Fruit fly (Drosophila melanogaster) whole organism, embryonic: Measurements from ENCODE around the gene Tsp29Fa.

Experiments
- CG10979 ChIP-seq: fragments of 200-800 bp; sonication (Bioruptor generic); optimal IDR thresholded peaks from 2 replicates; lab custom pipeline; 2018; ENCODE audit warnings: missing biosample characterization, mild to moderate bottlenecking, missing genetic modification characterization, moderate library complexity
- CG12236 ChIP-seq: fragments of 200-800 bp; sonication (Bioruptor generic); optimal IDR thresholded peaks from 2 replicates; lab custom pipeline; 2016; ENCODE audit warnings: missing biosample characterization, missing genetic modification characterization
- CG12391 ChIP-seq: fragments of 200-800 bp; sonication (Bioruptor generic); optimal IDR thresholded peaks from 3 replicates; lab custom pipeline; 2018; ENCODE audit warnings: missing biosample characterization, mild to moderate bottlenecking, missing genetic modification characterization, moderate library complexity
- CG14667 ChIP-seq: fragments of 200-800 bp; sonication (Bioruptor generic); IDR thresholded peaks from 2 replicates; pipeline ENCODE4 v1.3.6; 2022; ENCODE audit warnings: missing biosample characterization, missing genetic modification characterization
- CG15601 ChIP-seq: fragments of 200-800 bp; sonication (Bioruptor generic); optimal IDR thresholded peaks from 3 replicates; lab custom pipeline; 2019; ENCODE audit warnings: missing biosample characterization, mild to moderate bottlenecking, missing genetic modification characterization, moderate library complexity
- CG18262 ChIP-seq: fragments of 200-800 bp; optimal IDR thresholded peaks from 3 replicates; lab custom pipeline; 2019; ENCODE audit warnings: missing biosample characterization, mild to moderate bottlenecking, missing genetic modification characterization, moderate library complexity
- CG2129 ChIP-seq: fragments of 200-800 bp; sonication (Bioruptor generic); IDR thresholded peaks from 2 replicates; pipeline ENCODE4 v1.3.6; 2022; ENCODE audit warnings: missing biosample characterization, missing genetic modification characterization; ENCODE audit not compliant: partially characterized antibody
- CG3163 ChIP-seq: fragments of 200-800 bp; sonication (Bioruptor generic); optimal IDR thresholded peaks from 3 replicates; lab custom pipeline; 2016; ENCODE audit warnings: missing biosample characterization, missing genetic modification characterization
- CG32772 ChIP-seq: fragments of 200-800 bp; sonication (Bioruptor generic); IDR thresholded peaks from 2 replicates; pipeline ENCODE4 v1.3.6; 2022; ENCODE audit warnings: missing biosample characterization, missing genetic modification characterization
- CG3995 ChIP-seq: fragments of 200-800 bp; sonication (Bioruptor generic); optimal IDR thresholded peaks from 3 replicates; lab custom pipeline; 2016; ENCODE audit warnings: missing biosample characterization, missing genetic modification characterization
- CG5953 ChIP-seq: fragments of 200-800 bp; sonication (Bioruptor generic); IDR thresholded peaks from 2 replicates; pipeline ENCODE4 v1.3.6; 2022; ENCODE audit warnings: missing biosample characterization, missing genetic modification characterization
- CG9609 ChIP-seq: fragments of 200-800 bp; sonication (Bioruptor generic); optimal IDR thresholded peaks from 3 replicates; lab custom pipeline; 2016; ENCODE audit warnings: missing biosample characterization, missing genetic modification characterization
- CHES-1-like ChIP-seq: fragments of 200-800 bp; sonication (Bioruptor generic); optimal IDR thresholded peaks from 2 replicates; lab custom pipeline; 2016; ENCODE audit warnings: missing biosample characterization, missing genetic modification characterization
- Chrac-16 ChIP-seq: fragments of 200-800 bp; sonication (Bioruptor generic); optimal IDR thresholded peaks from 3 replicates; lab custom pipeline; 2016; ENCODE audit warnings: missing biosample characterization, missing genetic modification characterization
- CkIIα-i1 ChIP-seq: fragments of 200-800 bp; sonication (Bioruptor generic); IDR thresholded peaks from 2 replicates; pipeline ENCODE4 v1.3.6; 2022; ENCODE audit warnings: missing biosample characterization, missing genetic modification characterization
- Dek ChIP-seq: fragments of 200-800 bp; sonication (Bioruptor generic); optimal IDR thresholded peaks from 3 replicates; lab custom pipeline; 2019; ENCODE audit warnings: missing biosample characterization, mild to moderate bottlenecking, missing genetic modification characterization, moderate library complexity
- Dfd ChIP-seq, 2 experiments: fragments of >200 bp; optimal IDR thresholded peaks; 2 replicates each; lab custom pipeline; 2017; ENCODE audit warnings: missing biosample characterization in 2 of 2, missing genetic modification characterization in 2 of 2
- H2.0 ChIP-seq: fragments of 200-800 bp; sonication (Bioruptor generic); IDR thresholded peaks from 2 replicates; pipeline ENCODE4 v1.3.6; 2022; ENCODE audit warnings: missing biosample characterization, missing genetic modification characterization
- HHEX ChIP-seq: fragments of 200-800 bp; sonication (Bioruptor generic); optimal IDR thresholded peaks from 3 replicates; lab custom pipeline; 2017; ENCODE audit warnings: missing biosample characterization, mild to moderate bottlenecking, missing genetic modification characterization, missing genetic modification reagents
- NFAT ChIP-seq: fragments of 200-800 bp; sonication (Bioruptor generic); IDR thresholded peaks from 2 replicates; pipeline ENCODE4 v1.3.6; 2022; ENCODE audit warnings: missing biosample characterization, missing genetic modification characterization
- Nf-YB ChIP-seq: fragments of 200-800 bp; sonication (Bioruptor generic); optimal IDR thresholded peaks from 3 replicates; lab custom pipeline; 2019; ENCODE audit warnings: missing biosample characterization, mild to moderate bottlenecking, missing genetic modification characterization, moderate library complexity
- Oli ChIP-seq: fragments of 200-800 bp; sonication (Bioruptor generic); optimal IDR thresholded peaks from 2 replicates; lab custom pipeline; 2018; ENCODE audit warnings: missing biosample characterization, mild to moderate bottlenecking, missing genetic modification characterization, moderate library complexity
- PHDP ChIP-seq: fragments of 200-800 bp; sonication (Bioruptor generic); optimal IDR thresholded peaks from 3 replicates; lab custom pipeline; 2018; ENCODE audit warnings: missing biosample characterization, mild to moderate bottlenecking, missing genetic modification characterization, moderate library complexity
- Ravus ChIP-seq: fragments of 200-800 bp; sonication (Bioruptor generic); IDR thresholded peaks from 2 replicates; pipeline ENCODE4 v1.3.6; 2022; ENCODE audit warnings: missing biosample characterization, missing genetic modification characterization
- Rfx ChIP-seq: fragments of 200-800 bp; sonication (Bioruptor generic); IDR thresholded peaks from 2 replicates; pipeline ENCODE4 v1.3.6; 2022; ENCODE audit warnings: missing biosample characterization, missing genetic modification characterization
- Ssrp ChIP-seq: fragments of 200-800 bp; sonication (Bioruptor generic); optimal IDR thresholded peaks from 2 replicates; lab custom pipeline; 2018; ENCODE audit warnings: missing biosample characterization, mild to moderate bottlenecking, missing genetic modification characterization, moderate library complexity
- Tbp ChIP-seq: fragments of >200 bp; optimal IDR thresholded peaks from 2 replicates; lab custom pipeline; 2018; ENCODE audit warnings: missing biosample characterization, missing genetic modification characterization
- Trl ChIP-seq, 3 experiments: fragments of >200 bp in 2 of 3; fragments of 200-800 bp in 1 of 3; sonication (Bioruptor generic) in 1 of 3; optimal IDR thresholded peaks; 2 replicates in 1 of 3; 3 replicates in 2 of 3; lab custom pipeline; 2016 to 2017; ENCODE audit warnings: missing biosample characterization in 1 of 3, missing genetic modification characterization in 1 of 3
- ab ChIP-seq: fragments of 200-800 bp; sonication (Bioruptor generic); optimal IDR thresholded peaks from 2 replicates; lab custom pipeline; 2016; ENCODE audit warnings: missing biosample characterization, missing genetic modification characterization
- ato ChIP-seq: fragments of 200-800 bp; sonication (Bioruptor generic); IDR thresholded peaks from 2 replicates; pipeline ENCODE4 v1.3.6; 2022; ENCODE audit warnings: missing biosample characterization, missing genetic modification characterization; ENCODE audit not compliant: partially characterized antibody
- btn ChIP-seq: fragments of 200-800 bp; sonication (Bioruptor generic); optimal IDR thresholded peaks from 2 replicates; lab custom pipeline; 2016; ENCODE audit warnings: missing biosample characterization, missing genetic modification characterization
- chm ChIP-seq: fragments of 200-800 bp; sonication (Bioruptor generic); IDR thresholded peaks from 2 replicates; pipeline ENCODE4 v1.3.6; 2022; ENCODE audit warnings: missing biosample characterization, missing genetic modification characterization
- dati ChIP-seq: fragments of 200-800 bp; sonication (Bioruptor generic); IDR thresholded peaks from 2 replicates; pipeline ENCODE4 v1.3.6; 2022; ENCODE audit warnings: missing biosample characterization, missing genetic modification characterization
- dmrt11E ChIP-seq: fragments of 200-800 bp; sonication (Bioruptor generic); optimal IDR thresholded peaks from 3 replicates; lab custom pipeline; 2018; ENCODE audit warnings: missing biosample characterization, mild to moderate bottlenecking, missing genetic modification characterization, moderate library complexity
- esg ChIP-seq: fragments of 200-800 bp; sonication (Bioruptor generic); conservative IDR thresholded peaks from 2 replicates; pipeline ENCODE4 v1.3.6; 2022; ENCODE audit warnings: missing biosample characterization, missing genetic modification characterization
- fd96Cb ChIP-seq: fragments of 200-800 bp; sonication (Bioruptor generic); optimal IDR thresholded peaks from 2 replicates; lab custom pipeline; 2018; ENCODE audit warnings: missing biosample characterization, mild to moderate bottlenecking, missing genetic modification characterization, moderate library complexity
- gcm2 ChIP-seq: fragments of 200-800 bp; sonication (Bioruptor generic); optimal IDR thresholded peaks from 2 replicates; lab custom pipeline; 2016; ENCODE audit warnings: missing biosample characterization, missing genetic modification characterization
- lab ChIP-seq: fragments of 200-800 bp; sonication (Bioruptor generic); optimal IDR thresholded peaks from 3 replicates; lab custom pipeline; 2017; ENCODE audit warnings: missing biosample characterization, missing genetic modification characterization, mild to moderate bottlenecking, moderate library complexity, missing genetic modification reagents
- lilli ChIP-seq: fragments of 200-800 bp; sonication (Bioruptor generic); optimal IDR thresholded peaks from 3 replicates; lab custom pipeline; 2016; ENCODE audit warnings: missing biosample characterization, missing genetic modification characterization
- lola ChIP-seq, 3 experiments: fragments of >200 bp in 2 of 3; fragments of 200-800 bp in 1 of 3; sonication (Bioruptor generic) in 1 of 3; optimal IDR thresholded peaks; 2 replicates each; lab custom pipeline; 2017 to 2019; ENCODE audit warnings: missing biosample characterization in 3 of 3, missing genetic modification characterization in 3 of 3, mild to moderate bottlenecking in 1 of 3, moderate library complexity in 1 of 3
- mirr ChIP-seq: fragments of 200-800 bp; sonication (Bioruptor generic); optimal IDR thresholded peaks from 3 replicates; lab custom pipeline; 2018; ENCODE audit warnings: missing biosample characterization, mild to moderate bottlenecking, missing genetic modification characterization
- nau ChIP-seq: fragments of 200-800 bp; sonication (Bioruptor generic); optimal IDR thresholded peaks from 3 replicates; lab custom pipeline; 2017; ENCODE audit warnings: missing biosample characterization, mild to moderate bottlenecking, missing genetic modification characterization, missing genetic modification reagents
- pb ChIP-seq: fragments of 200-800 bp; sonication (Bioruptor generic); optimal IDR thresholded peaks from 3 replicates; lab custom pipeline; 2016; ENCODE audit warnings: missing biosample characterization, missing genetic modification characterization
- phol ChIP-seq: fragments of 200-800 bp; sonication (Bioruptor generic); optimal IDR thresholded peaks from 3 replicates; lab custom pipeline; 2018; ENCODE audit warnings: missing biosample characterization, mild to moderate bottlenecking, missing genetic modification characterization, moderate library complexity
- psq ChIP-seq: fragments of 200-800 bp; sonication (Bioruptor generic); optimal IDR thresholded peaks from 2 replicates; lab custom pipeline; 2017; ENCODE audit warnings: missing biosample characterization, missing genetic modification characterization
- salm ChIP-seq: fragments of 200-800 bp; sonication (Bioruptor generic); optimal IDR thresholded peaks from 2 replicates; lab custom pipeline; 2018; ENCODE audit warnings: missing biosample characterization, mild to moderate bottlenecking, missing genetic modification characterization
- scrt ChIP-seq: fragments of 200-800 bp; sonication (Bioruptor generic); optimal IDR thresholded peaks from 2 replicates; lab custom pipeline; 2018; ENCODE audit warnings: missing biosample characterization, mild to moderate bottlenecking, missing genetic modification characterization, moderate library complexity
- sisA ChIP-seq: fragments of 200-800 bp; sonication (Bioruptor generic); IDR thresholded peaks from 2 replicates; pipeline ENCODE4 v1.3.6; 2022; ENCODE audit warnings: missing biosample characterization, missing genetic modification characterization
- sug ChIP-seq: fragments of 200-800 bp; optimal IDR thresholded peaks from 2 replicates; lab custom pipeline; 2019; ENCODE audit warnings: missing biosample characterization, mild to moderate bottlenecking, missing genetic modification characterization, moderate library complexity

Gene Tsp29Fa

dm6 chr2L:8958046-8958497 is 24.3 kb downstream of the Tsp29Fa start (continued):
- peak; percentile 80 for TF ChIP-seq pb (GFP tag; lab: Kevin White, UChicago)
- peak; percentile 28 for TF ChIP-seq ab (GFP tag; lab: Kevin White, UChicago)
- peak; percentile 95 for TF ChIP-seq Ravus
- TF ChIP-seq Rfx = peak; percentile 96
- TF ChIP-seq CG5953 (GFP tag; lab: Robert Waterston, UW) = peak; percentile 97
- TF ChIP-seq phol (tag; lab: Kevin White, UChicago) = peak; percentile 93
- TF ChIP-seq H2.0 (GFP tag; lab: Robert Waterston, UW) = peak; percentile 98
- TF ChIP-seq esg (GFP tag; lab: Robert Waterston, UW) = peak; percentile 97
- no peak for TF ChIP-seq CG2129 (GFP tag; lab: Robert Waterston, UW)
- no peak for TF ChIP-seq Tbp (GFP tag; lab: Kevin White, UChicago)
- TF ChIP-seq lab (GFP tag; lab: Kevin White, UChicago) = peak; percentile 94
- peak; percentile 86 for TF ChIP-seq CG9609 (GFP tag; lab: Kevin White, UChicago)
- peak; percentile 86 for TF ChIP-seq nau

DNA sequence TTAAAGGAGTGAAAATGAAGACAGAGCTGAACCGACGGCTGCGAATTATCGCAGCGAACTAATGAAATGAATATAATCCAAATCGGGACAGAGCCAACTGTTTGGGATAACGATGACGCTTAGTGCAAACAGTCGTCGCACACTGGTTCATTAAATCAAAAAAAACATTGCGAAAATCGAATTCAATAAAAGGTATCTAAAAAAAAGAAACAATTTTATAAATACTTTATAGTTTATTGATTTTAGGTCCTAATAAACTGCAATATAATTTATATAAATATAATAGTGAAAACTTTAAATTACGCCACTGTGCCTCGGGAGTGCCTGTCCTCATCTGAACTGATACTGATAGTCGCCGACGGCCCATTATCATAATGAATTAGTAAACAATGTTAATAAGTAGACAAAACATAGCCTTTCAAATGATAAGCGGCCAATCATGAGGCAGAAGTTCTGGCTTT is 25.3 kb downstream of the Tsp29Fa start, which contains the start of gene CG31886:
TSS of gene CG31886 (minus strand) at position 51 of the 461 bp plus-strand sequence.
- TF ChIP-seq btn (GFP tag; lab: Kevin White, UChicago) (no peak), Trl (optimal IDR thresholded peaks at IDR 0.05; lab: Kevin White, UChicago) (no peak), Trl (GFP tag; optimal IDR thresholded peaks at IDR 0.05; lab: Kevin White, UChicago) (no peak), CHES-1-like (GFP tag; lab: Kevin White, UChicago) (no peak), fd96Cb (tag; lab: Kevin White, UChicago) (no peak), lola (GFP tag; optimal IDR thresholded peaks at IDR 0.05; lab: Kevin White, UChicago) (peak in 1 of 3 experiments; percentile 17), Oli (peak; percentile 7), PHDP (tag; lab: Kevin White, UChicago) (no peak), gcm2 (GFP tag; lab: Kevin White, UChicago) (no peak), sug (no peak), dati (GFP tag; lab: Robert Waterston, UW) (0 out of 2 replicates have a peak, but pooled peaks have one; percentile 4), lab (GFP tag; lab: Kevin White, UChicago) (peak; percentile 55), CG15601 (tag; lab: Kevin White, UChicago) (peak; percentile 8), CG3995 (GFP tag; lab: Kevin White, UChicago) (no peak), CG12391 (tag; lab: Kevin White, UChicago) (peak; percentile 21), lilli (GFP tag; lab: Kevin White, UChicago) (peak; percentile 21), CkIIα-i1 (GFP tag; lab: Robert Waterston, UW) (no peak), HHEX (GFP tag; lab: Kevin White, UChicago) (no peak), chm (GFP tag; lab: Robert Waterston, UW) (no peak), CG10979 (tag; lab: Kevin White, UChicago) (peak; percentile 27), Dfd (GFP tag; optimal IDR thresholded peaks at IDR 0.05; lab: Kevin White, UChicago) (no peak), NFAT (GFP tag; lab: Robert Waterston, UW) (no peak), Chrac-16 (GFP tag; lab: Kevin White, UChicago) (peak; percentile 2), CG32772 (GFP tag; lab: Robert Waterston, UW) (no peak), Nf-YB (no peak), ato (GFP tag; lab: Robert Waterston, UW) (no peak), dmrt11E (tag; lab: Kevin White, UChicago) (peak; percentile 70), CG18262 (tag; lab: Kevin White, UChicago) (no peak), CG2129 (GFP tag; lab: Robert Waterston, UW) (no peak), sisA (GFP tag; lab: Robert Waterston, UW) (no peak; the same call in 1 of the 2 replicates), mirr (GFP tag; lab: Kevin White, UChicago) (peak; percentile 13), psq (GFP tag; lab: Kevin White, UChicago) (no peak), scrt (no peak), CG14667 (no peak), CG12236 (GFP tag; lab: Kevin White, UChicago) (no peak), salm (tag; lab: Kevin White, UChicago) (no peak), Ssrp (tag; lab: Kevin White, UChicago) (peak; percentile 22), CG3163 (no peak), Dek (tag; lab: Kevin White, UChicago) (peak; percentile 8)
